Fruit fly (Drosophila melanogaster) whole organism, embryonic: Measurements from ENCODE around the gene gw.

Experiments used
- CG11398 ChIP-seq: fragments of 200-800 bp; sonication (Bioruptor generic); optimal IDR thresholded peaks from 2 replicates; lab custom pipeline; 2016; ENCODE audit warnings: missing biosample characterization, missing genetic modification characterization
- CG11695 ChIP-seq: fragments of 200-800 bp; sonication (Bioruptor generic); IDR thresholded peaks from 3 replicates; pipeline ENCODE4 v1.3.6; 2022; ENCODE audit warnings: missing biosample characterization, missing genetic modification characterization
- CG11723 ChIP-seq: fragments of 200-800 bp; sonication (Bioruptor generic); optimal IDR thresholded peaks from 2 replicates; lab custom pipeline; 2017; ENCODE audit warnings: missing biosample characterization, mild to moderate bottlenecking, missing genetic modification characterization
- CG12155 ChIP-seq: fragments of 200-800 bp; sonication (Bioruptor generic); optimal IDR thresholded peaks from 3 replicates; lab custom pipeline; 2016; ENCODE audit warnings: missing biosample characterization, missing genetic modification characterization
- CG12659 ChIP-seq: fragments of 200-800 bp; sonication (Bioruptor generic); optimal IDR thresholded peaks from 3 replicates; lab custom pipeline; 2017; ENCODE audit warnings: mild to moderate bottlenecking, missing biosample characterization, missing genetic modification reagents, missing genetic modification characterization
- CG12942 ChIP-seq: fragments of 200-800 bp; sonication (Bioruptor generic); optimal IDR thresholded peaks from 3 replicates; lab custom pipeline; 2016; ENCODE audit warnings: missing biosample characterization, missing genetic modification characterization
- CG13894 ChIP-seq: fragments of 200-800 bp; sonication (Bioruptor generic); optimal IDR thresholded peaks from 3 replicates; lab custom pipeline; 2018; ENCODE audit warnings: missing biosample characterization, mild to moderate bottlenecking, missing genetic modification characterization, moderate library complexity
- CG1603 ChIP-seq: fragments of 200-800 bp; sonication (Bioruptor generic); optimal IDR thresholded peaks from 2 replicates; lab custom pipeline; 2019; ENCODE audit warnings: missing biosample characterization, mild to moderate bottlenecking, missing genetic modification characterization, moderate library complexity
- CG17385 ChIP-seq: fragments of 200-800 bp; sonication (Bioruptor generic); optimal IDR thresholded peaks from 3 replicates; lab custom pipeline; 2018; ENCODE audit warnings: missing biosample characterization, mild to moderate bottlenecking, missing genetic modification characterization
- CG17612 ChIP-seq: fragments of 200-800 bp; sonication (Bioruptor generic); IDR thresholded peaks from 2 replicates; pipeline ENCODE4 v1.3.6; 2022; ENCODE audit warnings: missing biosample characterization, missing genetic modification characterization
- CG17802 ChIP-seq: fragments of 200-800 bp; sonication (Bioruptor generic); optimal IDR thresholded peaks from 2 replicates; lab custom pipeline; 2018; ENCODE audit warnings: missing biosample characterization, mild to moderate bottlenecking, missing genetic modification characterization, moderate library complexity
- CG1792 ChIP-seq: fragments of 200-800 bp; sonication (Bioruptor generic); optimal IDR thresholded peaks from 2 replicates; lab custom pipeline; 2016; ENCODE audit warnings: missing biosample characterization, missing genetic modification characterization
- CG2116 ChIP-seq: fragments of 200-800 bp; sonication (Bioruptor generic); optimal IDR thresholded peaks from 3 replicates; lab custom pipeline; 2018; ENCODE audit warnings: missing biosample characterization, mild to moderate bottlenecking, missing genetic modification characterization
- CG2199 ChIP-seq: fragments of 200-800 bp; sonication (Bioruptor generic); IDR thresholded peaks from 3 replicates; pipeline ENCODE4 v1.3.6; 2022; ENCODE audit warnings: missing biosample characterization, missing genetic modification characterization
- CG30020 ChIP-seq: fragments of 200-800 bp; optimal IDR thresholded peaks from 2 replicates; lab custom pipeline; 2019; ENCODE audit warnings: missing biosample characterization, mild to moderate bottlenecking, missing genetic modification characterization, moderate library complexity
- CG32767 ChIP-seq: fragments of 200-800 bp; sonication (Bioruptor generic); IDR thresholded peaks from 2 replicates; pipeline ENCODE4 v1.3.6; 2022; ENCODE audit warnings: missing biosample characterization, missing genetic modification characterization
- CG34422 ChIP-seq: fragments of 200-800 bp; sonication (Bioruptor generic); IDR thresholded peaks from 3 replicates; pipeline ENCODE4 v1.3.6; 2022; ENCODE audit warnings: missing biosample characterization, missing genetic modification characterization
- CG7357 ChIP-seq: fragments of 200-800 bp; sonication (Bioruptor generic); IDR thresholded peaks from 3 replicates; pipeline ENCODE4 v1.3.6; 2022; ENCODE audit warnings: missing biosample characterization, missing genetic modification characterization
- CG8924 ChIP-seq: fragments of 200-800 bp; optimal IDR thresholded peaks from 3 replicates; lab custom pipeline; 2019; ENCODE audit warnings: missing biosample characterization, mild to moderate bottlenecking, missing genetic modification characterization, moderate library complexity
- CG9817 ChIP-seq: fragments of 200-800 bp; sonication (Bioruptor generic); optimal IDR thresholded peaks from 2 replicates; lab custom pipeline; 2018; ENCODE audit warnings: missing biosample characterization, mild to moderate bottlenecking, missing genetic modification characterization, moderate library complexity
- HLHmδ ChIP-seq: fragments of 200-800 bp; sonication (Bioruptor generic); optimal IDR thresholded peaks from 2 replicates; lab custom pipeline; 2018; ENCODE audit warnings: missing biosample characterization, mild to moderate bottlenecking, missing genetic modification characterization, moderate library complexity
- HmgD ChIP-seq: fragments of 200-800 bp; sonication (Bioruptor generic); optimal IDR thresholded peaks from 3 replicates; lab custom pipeline; 2016; ENCODE audit warnings: missing biosample characterization, missing genetic modification characterization
- MBD-R2 ChIP-seq: fragments of 200-800 bp; sonication (Bioruptor generic); IDR thresholded peaks from 2 replicates; pipeline ENCODE4 v1.3.6; 2022; ENCODE audit warnings: missing biosample characterization, missing genetic modification characterization
- MESR4 ChIP-seq: fragments of 200-800 bp; sonication (Bioruptor generic); optimal IDR thresholded peaks from 2 replicates; lab custom pipeline; 2018; ENCODE audit warnings: missing biosample characterization, mild to moderate bottlenecking, missing genetic modification characterization, moderate library complexity
- Myb ChIP-seq: fragments of 200-800 bp; sonication (Bioruptor generic); optimal IDR thresholded peaks from 2 replicates; lab custom pipeline; 2016; ENCODE audit warnings: missing biosample characterization, missing genetic modification characterization
- Sry-δ ChIP-seq: fragments of 200-800 bp; sonication (Bioruptor generic); optimal IDR thresholded peaks from 2 replicates; lab custom pipeline; 2016; ENCODE audit warnings: missing biosample characterization, missing genetic modification characterization
- Stat92E ChIP-seq, 3 experiments: fragments of >200 bp in 2 of 3; fragments of 200-800 bp in 1 of 3; sonication (Bioruptor generic) in 1 of 3; optimal IDR thresholded peaks; 2 replicates each; lab custom pipeline; 2017 to 2019; ENCODE audit warnings: missing biosample characterization in 3 of 3, missing genetic modification characterization in 3 of 3, mild to moderate bottlenecking in 1 of 3, moderate library complexity in 1 of 3
- YL-1 ChIP-seq: fragments of 200-800 bp; sonication (Bioruptor generic); optimal IDR thresholded peaks from 3 replicates; lab custom pipeline; 2017; ENCODE audit warnings: missing biosample characterization, mild to moderate bottlenecking, missing genetic modification characterization
- al ChIP-seq: fragments of 200-800 bp; sonication (Bioruptor generic); IDR thresholded peaks from 2 replicates; pipeline ENCODE4 v1.3.6; 2022; ENCODE audit warnings: missing biosample characterization, missing genetic modification characterization
- ase ChIP-seq: fragments of 200-800 bp; sonication (Bioruptor generic); IDR thresholded peaks from 3 replicates; pipeline ENCODE4 v1.3.6; 2022; ENCODE audit warnings: missing biosample characterization, missing genetic modification characterization
- bbx ChIP-seq: fragments of 200-800 bp; sonication (Bioruptor generic); IDR thresholded peaks from 2 replicates; pipeline ENCODE4 v1.3.6; 2022; ENCODE audit warnings: missing biosample characterization, missing genetic modification characterization; ENCODE audit not compliant: partially characterized antibody
- br ChIP-seq: fragments of >200 bp; optimal IDR thresholded peaks from 2 replicates; lab custom pipeline; 2017
- chm ChIP-seq: fragments of 200-800 bp; sonication (Bioruptor generic); IDR thresholded peaks from 2 replicates; pipeline ENCODE4 v1.3.6; 2022; ENCODE audit warnings: missing biosample characterization, missing genetic modification characterization
- esg ChIP-seq: fragments of 200-800 bp; sonication (Bioruptor generic); conservative IDR thresholded peaks from 2 replicates; pipeline ENCODE4 v1.3.6; 2022; ENCODE audit warnings: missing biosample characterization, missing genetic modification characterization
- ewg ChIP-seq: fragments of 200-800 bp; sonication (Bioruptor generic); optimal IDR thresholded peaks from 3 replicates; lab custom pipeline; 2017; ENCODE audit warnings: mild to moderate bottlenecking, missing biosample characterization, missing genetic modification reagents, missing genetic modification characterization
- insv ChIP-seq, 2 experiments: fragments of 200-800 bp; sonication (Bioruptor generic); optimal IDR thresholded peaks; 3 replicates each; lab custom pipeline; 2016 to 2018; ENCODE audit warnings: missing biosample characterization in 2 of 2, missing genetic modification characterization in 2 of 2
- nerfin-1 ChIP-seq: fragments of 200-800 bp; sonication (Bioruptor generic); optimal IDR thresholded peaks from 3 replicates; lab custom pipeline; 2019; ENCODE audit warnings: missing biosample characterization, mild to moderate bottlenecking, missing genetic modification characterization, moderate library complexity
- pfk ChIP-seq: fragments of 200-800 bp; sonication (Bioruptor generic); optimal IDR thresholded peaks from 2 replicates; lab custom pipeline; 2018; ENCODE audit warnings: missing biosample characterization, mild to moderate bottlenecking, missing genetic modification characterization, moderate library complexity
- pros ChIP-seq: fragments of 200-800 bp; sonication (Bioruptor generic); optimal IDR thresholded peaks from 3 replicates; lab custom pipeline; 2019; ENCODE audit warnings: missing biosample characterization, mild to moderate bottlenecking, missing genetic modification characterization, moderate library complexity
- pzg ChIP-seq: fragments of 200-800 bp; sonication (Bioruptor generic); optimal IDR thresholded peaks from 3 replicates; lab custom pipeline; 2018; ENCODE audit warnings: missing biosample characterization, mild to moderate bottlenecking, missing genetic modification characterization, moderate library complexity
- seq ChIP-seq: fragments of 200-800 bp; sonication (Bioruptor generic); IDR thresholded peaks from 2 replicates; pipeline ENCODE4 v1.3.6; 2022; ENCODE audit warnings: missing biosample characterization, missing genetic modification characterization
- tin ChIP-seq: fragments of 200-800 bp; sonication (Bioruptor generic); optimal IDR thresholded peaks from 3 replicates; lab custom pipeline; 2016; ENCODE audit warnings: missing biosample characterization, missing genetic modification characterization
- tna ChIP-seq: fragments of 200-800 bp; sonication (Bioruptor generic); IDR thresholded peaks from 2 replicates; pipeline ENCODE4 v1.3.6; 2022; ENCODE audit warnings: missing biosample characterization, missing genetic modification characterization; ENCODE audit not compliant: partially characterized antibody

gw gene

DNA sequence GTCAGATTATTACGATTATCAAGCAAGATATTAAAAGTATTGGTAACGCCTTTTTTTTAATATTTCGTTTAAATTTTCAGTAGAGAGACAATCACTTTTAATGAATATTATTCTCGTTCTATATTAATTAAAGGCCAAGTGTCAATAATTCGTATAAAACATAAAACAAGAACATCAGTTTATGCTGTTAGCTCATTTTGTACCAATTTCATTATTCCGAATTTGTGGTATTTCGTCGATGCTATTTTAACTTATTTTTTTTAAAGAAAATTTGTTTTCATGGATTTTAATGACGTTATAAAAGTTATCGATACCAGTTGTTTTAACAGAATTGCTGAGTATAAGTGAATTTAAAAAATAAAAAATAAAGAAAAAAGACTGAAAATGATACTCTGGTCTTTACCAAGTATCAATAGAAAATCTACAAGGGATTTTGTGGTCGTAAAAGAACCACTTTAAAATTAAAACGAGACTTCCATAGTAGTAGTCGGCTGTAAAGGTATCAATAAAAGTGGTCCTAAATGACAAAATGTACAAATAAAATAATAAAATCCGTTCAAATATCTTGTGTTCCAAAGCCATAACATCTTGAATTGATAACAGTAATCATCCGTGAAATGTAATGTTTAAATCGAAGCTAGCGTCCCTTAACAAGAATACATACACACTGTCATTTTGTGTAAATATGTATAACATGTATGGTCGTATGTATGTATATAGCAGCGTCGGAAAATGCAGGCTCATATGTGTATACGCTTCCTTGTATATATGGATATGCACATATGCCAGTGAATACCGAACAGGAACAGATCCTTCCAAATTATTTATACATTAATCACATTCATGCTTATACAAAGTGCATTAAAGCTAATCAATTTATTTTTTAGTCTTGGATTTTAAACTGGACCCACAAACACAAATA, 49.7 kb downstream of the gw start, which contains the start of gene Eph (continued):
- peak; percentile 95 for TF ChIP-seq CG17802 (tag; lab: Kevin White, UChicago)
- TF ChIP-seq CG9817 = no peak
- peak; percentile 19 for TF ChIP-seq Sry-δ (GFP tag; lab: Kevin White, UChicago)
- peak; percentile 93 for TF ChIP-seq CG11723 (GFP tag; lab: Kevin White, UChicago)
- TF ChIP-seq CG2116 = peak; percentile 39
- no peak for TF ChIP-seq chm (GFP tag; lab: Robert Waterston, UW)
- TF ChIP-seq HLHmδ (GFP tag; lab: Kevin White, UChicago) = no peak
- TF ChIP-seq Stat92E (GFP tag; optimal IDR thresholded peaks at IDR 0.05; lab: Kevin White, UChicago) = peak in 1 of 3 experiments; percentile 2
- 0 out of 3 replicates have a peak, but pooled peaks have one; percentile 48 for TF ChIP-seq CG2199
- TF ChIP-seq CG17385 (GFP tag; lab: Kevin White, UChicago) = no peak
- TF ChIP-seq MESR4 (GFP tag; lab: Kevin White, UChicago) = peak; percentile 73
- TF ChIP-seq YL-1 (GFP tag; lab: Kevin White, UChicago) = peak; percentile 30
- no peak for TF ChIP-seq br (lab: Kevin White, UChicago)

- TF ChIP-seq CG12659 = peak; percentile 6
- TF ChIP-seq seq = 0 out of 2 replicates have a peak, but pooled peaks have one; percentile 29
- no peak for TF ChIP-seq tin (GFP tag; lab: Kevin White, UChicago)
- TF ChIP-seq CG7357 (GFP tag; lab: Robert Waterston, UW) = peak; percentile 57; the same call in 1 of the 3 replicates
- TF ChIP-seq ewg (GFP tag; lab: Kevin White, UChicago) = peak; percentile 93
- no peak for TF ChIP-seq insv (GFP tag; optimal IDR thresholded peaks at IDR 0.05; lab: Kevin White, UChicago)
- TF ChIP-seq CG2199 = 0 out of 3 replicates have a peak, but pooled peaks have one; percentile 77
- TF ChIP-seq CG8924 (tag; lab: Kevin White, UChicago) = peak; percentile 6
- TF ChIP-seq pros (GFP tag; lab: Kevin White, UChicago) = peak; percentile 23
- no peak for TF ChIP-seq CG12942 (GFP tag; lab: Kevin White, UChicago)
- TF ChIP-seq CG34422 (GFP tag; lab: Robert Waterston, UW) = no peak
- TF ChIP-seq CG11723 (GFP tag; lab: Kevin White, UChicago) = peak; percentile 27
- TF ChIP-seq CG11398 (GFP tag; lab: Kevin White, UChicago) = no peak
- TF ChIP-seq al (GFP tag; lab: Robert Waterston, UW) = no peak
- TF ChIP-seq tna (GFP tag; lab: Robert Waterston, UW) = no peak
- TF ChIP-seq CG12155 = no peak
- TF ChIP-seq esg (GFP tag; lab: Robert Waterston, UW) = no peak
- TF ChIP-seq CG17802 (tag; lab: Kevin White, UChicago) = peak; percentile 78
- TF ChIP-seq pzg (GFP tag; lab: Kevin White, UChicago) = peak; percentile 34
- no peak for TF ChIP-seq CG11695 (GFP tag; lab: Robert Waterston, UW)
- no peak for TF ChIP-seq MBD-R2 (GFP tag; lab: Robert Waterston, UW)
- no peak for TF ChIP-seq ase (GFP tag; lab: Robert Waterston, UW)
- TF ChIP-seq HmgD (GFP tag; lab: Kevin White, UChicago) = peak; percentile 10
- TF ChIP-seq CG1792 (GFP tag; lab: Kevin White, UChicago) = no peak
- TF ChIP-seq bbx (GFP tag; lab: Robert Waterston, UW) = 0 out of 2 replicates have a peak, but pooled peaks have one; percentile 26
- peak; percentile 69 for TF ChIP-seq CG1603 (tag; lab: Kevin White, UChicago)
- peak; percentile 15; the same call in 1 of the 2 replicates for TF ChIP-seq CG32767
- TF ChIP-seq nerfin-1 (tag; lab: Kevin White, UChicago) = peak; percentile 45
- peak; percentile 56 for TF ChIP-seq CG13894 (tag; lab: Kevin White, UChicago)
- peak; percentile 25 for TF ChIP-seq Myb (GFP tag; lab: Kevin White, UChicago)
- peak; percentile 89 for TF ChIP-seq CG30020 (tag; lab: Kevin White, UChicago)
- peak; percentile 58 for TF ChIP-seq pfk (GFP tag; lab: Kevin White, UChicago)
- TF ChIP-seq CG17612 = no peak
These were observed 52.9 kb downstream of the gw start, which contains the start of gene onecut for dm6 chr4:607498-607897. onecut (minus strand) TSS chr4:607649.
